Worm (Caenorhabditis elegans): ENCODE results near the gene ctns-1.
A peak's percentile ranks its signal among the peaks of the same experiment; 100 is the strongest.

The ctns-1 gene

ce11 chrII:8162120-8162648, 25.5 kb upstream of the ctns-1 start, which contains the start of the genes emb-27 and rrf-3:
emb-27 (minus strand) TSS chrII:8162170.
rrf-3 (plus strand) TSS chrII:8162465.
- TF ChIP-seq ham-2 (GFP tag; optimal IDR thresholded peaks at IDR 0.05): peak; percentile 68
- no peak for TF ChIP-seq mls-2 (tag; optimal IDR thresholded peaks at IDR 0.05)
- no peak for TF ChIP-seq drap-1 (GFP tag; optimal IDR thresholded peaks at IDR 0.05)
- TF ChIP-seq snpc-4 (tag; optimal IDR thresholded peaks at IDR 0.05): no peak
- no peak for TF ChIP-seq bed-3 (GFP tag; optimal IDR thresholded peaks at IDR 0.05)
- peak; percentile 71 for TF ChIP-seq lsy-2 (tag; optimal IDR thresholded peaks at IDR 0.05)
- no peak for TF ChIP-seq unc-120 (tag; optimal IDR thresholded peaks at IDR 0.05; ENCODE audit: poor library complexity, severe bottlenecking)
- TF ChIP-seq M03D4.4 (tag; optimal IDR thresholded peaks at IDR 0.05): no peak
- no peak for TF ChIP-seq elt-3 (tag; optimal IDR thresholded peaks at IDR 0.05)
- no peak for TF ChIP-seq nhr-28 (tag; optimal IDR thresholded peaks at IDR 0.05)
- peak; percentile 97 for TF ChIP-seq ces-1 (GFP tag; optimal IDR thresholded peaks at IDR 0.05)
- TF ChIP-seq ceh-39 (tag; optimal IDR thresholded peaks at IDR 0.05): no peak
- no peak for TF ChIP-seq sem-2 (GFP tag; optimal IDR thresholded peaks at IDR 0.05)
- no peak for TF ChIP-seq nhr-76 (tag; optimal IDR thresholded peaks at IDR 0.05)
- no peak for TF ChIP-seq mab-5 (tag; optimal IDR thresholded peaks at IDR 0.05)
- TF ChIP-seq blmp-1 (tag; optimal IDR thresholded peaks at IDR 0.05): no peak
- no peak for TF ChIP-seq sptf-1 (tag; optimal IDR thresholded peaks at IDR 0.05)
- TF ChIP-seq tbx-8 (GFP tag; optimal IDR thresholded peaks at IDR 0.05): no peak
- no peak for TF ChIP-seq pha-4 (tag; optimal IDR thresholded peaks at IDR 0.05)
- TF ChIP-seq nhr-12 (tag; optimal IDR thresholded peaks at IDR 0.05): no peak
- TF ChIP-seq ztf-11 (tag; optimal IDR thresholded peaks at IDR 0.05): no peak
- TF ChIP-seq lin-13 (tag; optimal IDR thresholded peaks at IDR 0.05): no peak
- TF ChIP-seq unc-39 (tag; optimal IDR thresholded peaks at IDR 0.05): no peak
- no peak for TF ChIP-seq hlh-1 (tag; optimal IDR thresholded peaks at IDR 0.05)

ce11 chrII:8160916-8161315, 24.2 kb upstream of the ctns-1 start:
- TF ChIP-seq nhr-12 (tag; optimal IDR thresholded peaks at IDR 0.05): no peak
- no peak for TF ChIP-seq flh-1 (GFP tag; optimal IDR thresholded peaks at IDR 0.05)
- TF ChIP-seq ceh-83 (GFP tag; optimal IDR thresholded peaks at IDR 0.05): no peak
- TF ChIP-seq ztf-11 (tag; optimal IDR thresholded peaks at IDR 0.05): no peak
- no peak for TF ChIP-seq sem-2 (GFP tag; optimal IDR thresholded peaks at IDR 0.05)
- no peak for TF ChIP-seq nhr-76 (tag; optimal IDR thresholded peaks at IDR 0.05)
- TF ChIP-seq bed-3 (GFP tag; optimal IDR thresholded peaks at IDR 0.05): no peak
- TF ChIP-seq mab-5 (tag; optimal IDR thresholded peaks at IDR 0.05): no peak
- no peak for TF ChIP-seq pha-4 (tag; optimal IDR thresholded peaks at IDR 0.05)
- TF ChIP-seq sptf-1 (tag; optimal IDR thresholded peaks at IDR 0.05): no peak
- TF ChIP-seq lsy-2 (tag; optimal IDR thresholded peaks at IDR 0.05): no peak
- TF ChIP-seq ham-2 (GFP tag; optimal IDR thresholded peaks at IDR 0.05): no peak
- no peak for TF ChIP-seq cnd-1 (tag; optimal IDR thresholded peaks at IDR 0.05)
- TF ChIP-seq elt-1 (tag; optimal IDR thresholded peaks at IDR 0.05; ENCODE audit: borderline replicate concordance, insufficient read depth): no peak
- TF ChIP-seq mep-1 (tag; optimal IDR thresholded peaks at IDR 0.05): no peak
- TF ChIP-seq unc-62 (GFP tag; optimal IDR thresholded peaks at IDR 0.05): no peak
- TF ChIP-seq nhr-28 (tag; optimal IDR thresholded peaks at IDR 0.05): no peak
- TF ChIP-seq unc-39 (tag; optimal IDR thresholded peaks at IDR 0.05): no peak
- TF ChIP-seq blmp-1 (tag; optimal IDR thresholded peaks at IDR 0.05): no peak
- TF ChIP-seq elt-3 (tag; optimal IDR thresholded peaks at IDR 0.05): no peak

ce11 chrII:8157991-8158390, 21.3 kb upstream of the ctns-1 start, which contains the start of gene pch-2:
pch-2 (plus strand) TSS chrII:8158349.
- TF ChIP-seq ces-1 (GFP tag; optimal IDR thresholded peaks at IDR 0.05) (peak; percentile 1), lsy-2 (tag; optimal IDR thresholded peaks at IDR 0.05) (peak; percentile 87), cnd-1 (tag; optimal IDR thresholded peaks at IDR 0.05) (no peak), lin-13 (tag; optimal IDR thresholded peaks at IDR 0.05) (peak; percentile 28), mep-1 (tag; optimal IDR thresholded peaks at IDR 0.05) (peak; percentile 35), ztf-11 (tag; optimal IDR thresholded peaks at IDR 0.05) (no peak), nhr-237 (tag; optimal IDR thresholded peaks at IDR 0.05) (peak; percentile 9)

ce11 chrII:8156845-8157373, 20.2 kb upstream of the ctns-1 start, which contains the start of the genes tub-1 and tmem-138:
tub-1 (minus strand) TSS chrII:8156945.
tmem-138 (plus strand) TSS chrII:8157323.
- no peak for TF ChIP-seq ceh-83 (GFP tag; optimal IDR thresholded peaks at IDR 0.05)
